Worm (Caenorhabditis elegans): ENCODE results near the gene sid-1.

Gene sid-1

ce11 chrV:5144541-5144940 lies 24.8 kb downstream of the sid-1 start, which contains the start of gene F14F9.2:
F14F9.2 (plus strand) TSS chrV:5144841.
- TF ChIP-seq ceh-62 (tag; optimal IDR thresholded peaks at IDR 0.05) (no peak), F44E2.7 (GFP tag; IDR thresholded peaks at IDR 0.05) (no peak)

DNA sequence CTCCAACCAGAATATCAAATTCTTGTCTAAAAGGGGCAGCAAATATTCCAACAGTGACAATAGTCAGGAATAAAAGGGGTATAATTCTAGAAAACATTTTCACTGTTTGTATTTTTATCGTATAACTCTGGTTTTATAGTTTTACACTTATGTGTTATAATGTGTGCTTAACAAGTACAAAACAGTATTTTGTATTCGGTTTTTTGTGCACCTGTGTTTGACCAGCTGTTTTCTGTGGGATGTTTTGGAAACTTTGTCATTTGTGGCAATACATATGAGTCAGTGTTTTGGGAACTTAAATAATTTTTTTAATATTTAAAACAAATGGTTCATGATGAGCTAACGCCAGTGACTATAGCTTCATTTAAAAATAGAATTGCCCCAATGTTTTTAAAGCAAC lies 26.6 kb downstream of the sid-1 start, which contains the start of gene F14F9.6:
Gene F14F9.6, minus strand, starts transcription at position 101 of the 400 bp plus-strand sequence.
- TF ChIP-seq lin-39 (tag; optimal IDR thresholded peaks at IDR 0.05) (no peak), mdt-29 (GFP tag; IDR thresholded peaks at IDR 0.05) (no peak), duxl-1 (tag; optimal IDR thresholded peaks at IDR 0.05; ENCODE audit: poor library complexity) (no peak)

ce11 chrV:5150880-5151279 lies 31.1 kb downstream of the sid-1 start, which contains the start of gene srh-130:
srh-130 (plus strand) TSS chrV:5151180.
- TF ChIP-seq saeg-2 (GFP tag; IDR thresholded peaks at IDR 0.05) (no peak), unc-62 (GFP tag; optimal IDR thresholded peaks at IDR 0.05 in 1 of 2) (peak in 1 of 2 experiments; percentile 0), unc-62 (tag; optimal IDR thresholded peaks at IDR 0.05) (no peak), unc-130 (GFP tag; optimal IDR thresholded peaks at IDR 0.05) (no peak), ceh-32 (tag; optimal IDR thresholded peaks at IDR 0.05; ENCODE audit: poor library complexity) (no peak), mdl-1 (tag; optimal IDR thresholded peaks at IDR 0.05) (no peak), skn-1 (tag; optimal IDR thresholded peaks at IDR 0.05) (no peak), T26A8.4 (GFP tag; IDR thresholded peaks at IDR 0.05) (no peak)

DNA sequence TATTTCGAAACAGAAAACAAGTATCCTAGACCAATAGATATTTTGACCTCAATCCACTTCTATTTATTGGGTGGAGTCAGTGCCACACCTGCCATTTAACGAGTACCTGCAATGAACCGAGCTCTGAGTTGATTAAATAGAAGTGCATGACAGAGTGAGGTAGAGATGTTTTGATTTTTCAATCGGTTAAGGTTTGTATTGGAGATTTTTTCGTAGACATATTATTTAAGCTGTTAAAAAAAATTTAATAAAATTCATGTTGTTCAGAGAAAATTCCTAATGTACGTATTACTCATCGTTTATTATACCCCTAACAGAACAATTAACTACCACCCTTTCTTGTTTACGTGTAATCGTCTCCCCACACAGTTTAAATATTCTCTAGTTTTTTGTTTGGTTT lies 35.7 kb downstream of the sid-1 start, which contains the start of gene srx-38:
Gene srx-38, minus strand, starts transcription at position 101 of the 400 bp plus-strand sequence.
- TF ChIP-seq egl-43 (GFP tag; IDR thresholded peaks at IDR 0.05) (no peak), lin-29 (GFP tag; IDR thresholded peaks at IDR 0.05) (no peak), mdl-1 (tag; optimal IDR thresholded peaks at IDR 0.05) (no peak), ceh-62 (tag; optimal IDR thresholded peaks at IDR 0.05) (no peak), T26A8.4 (GFP tag; IDR thresholded peaks at IDR 0.05) (no peak), lir-3 (tag; optimal IDR thresholded peaks at IDR 0.05) (no peak), nhr-42 (GFP tag; IDR thresholded peaks at IDR 0.05) (no peak), F10B5.3 (tag; optimal IDR thresholded peaks at IDR 0.05) (no peak), madf-9 (GFP tag; conservative IDR thresholded peaks at IDR 0.05) (no peak), set-16 (GFP tag; IDR thresholded peaks at IDR 0.05) (no peak), ceh-44 (GFP tag; IDR thresholded peaks at IDR 0.05) (no peak)

- TF ChIP-seq snpc-4 (tag; optimal IDR thresholded peaks at IDR 0.05) (no peak), vab-7 (GFP tag; IDR thresholded peaks at IDR 0.05) (no peak), aly-2 (tag; optimal IDR thresholded peaks at IDR 0.05) (no peak), dve-1 (tag; optimal IDR thresholded peaks at IDR 0.05; ENCODE audit: insufficient read depth) (no peak), skn-1 (tag; optimal IDR thresholded peaks at IDR 0.05) (no peak), ama-1 (optimal IDR thresholded peaks at IDR 0.05) (no peak), lin-15B (tag; optimal IDR thresholded peaks at IDR 0.05) (no peak), pqm-1 (tag; optimal IDR thresholded peaks at IDR 0.05) (no peak), ceh-62 (tag; optimal IDR thresholded peaks at IDR 0.05) (no peak), nhr-76 (tag; optimal IDR thresholded peaks at IDR 0.05) (no peak), snpc-1.2 (GFP tag; IDR thresholded peaks at IDR 0.05) (no peak), lin-38 (GFP tag; IDR thresholded peaks at IDR 0.05) (no peak), nhr-25 (tag; optimal IDR thresholded peaks at IDR 0.05; ENCODE audit: borderline replicate concordance, insufficient read depth) (no peak), mep-1 (tag; optimal IDR thresholded peaks at IDR 0.05) (no peak), nhr-6 (tag; optimal IDR thresholded peaks at IDR 0.05) (no peak), mxl-3 (GFP tag; optimal IDR thresholded peaks at IDR 0.05) (no peak), dmd-8 (GFP tag; IDR thresholded peaks at IDR 0.05) (no peak), F49E8.2 (tag; optimal IDR thresholded peaks at IDR 0.05; ENCODE audit: borderline replicate concordance) (no peak), nhr-102 (tag; optimal IDR thresholded peaks at IDR 0.05) (no peak), lin-39 (tag; optimal IDR thresholded peaks at IDR 0.05) (no peak)
These were observed 37.9 kb downstream of the sid-1 start, which contains the start of gene srx-39 for ce11 chrV:5157660-5158059. srx-39 (minus strand) TSS chrV:5157760.
